Fruit fly (Drosophila melanogaster): Measurements from ENCODE around the gene CG34456.
A peak's percentile ranks its signal among the peaks of the same experiment; 100 is the strongest.

CG34456 gene

DNA sequence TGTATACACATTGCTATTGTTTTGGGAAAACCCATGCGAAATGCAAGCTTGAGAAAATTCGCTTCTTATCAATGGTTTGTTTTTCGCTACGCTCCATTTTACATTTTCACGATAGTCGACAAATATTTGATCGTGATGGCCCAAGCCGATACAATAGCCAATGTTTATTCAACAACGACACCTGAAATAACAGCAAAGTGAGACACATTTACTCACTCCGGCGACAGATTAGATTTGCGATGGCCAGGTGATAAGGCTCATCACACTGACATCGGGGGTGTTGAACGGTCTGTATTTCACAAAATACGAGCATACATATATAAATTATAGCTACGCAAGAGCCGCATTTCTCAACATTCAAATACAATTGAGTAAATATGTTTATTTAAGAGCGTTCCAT, 35.2 kb downstream of the CG34456 start (continued):
- TF ChIP-seq cwo (GFP tag; optimal IDR thresholded peaks at IDR 0.05) (peak; percentile 84), CG3838 (GFP tag; optimal IDR thresholded peaks at IDR 0.05) (no peak), CG11560 (tag; IDR thresholded peaks at IDR 0.05) (no peak), run (tag; optimal IDR thresholded peaks at IDR 0.05) (no peak), CG17568 (GFP tag; optimal IDR thresholded peaks at IDR 0.05) (peak; percentile 67), grau (tag; optimal IDR thresholded peaks at IDR 0.05) (peak; percentile 21), CG9215 (GFP tag; IDR thresholded peaks at IDR 0.05) (no peak), br (optimal IDR thresholded peaks at IDR 0.05) (no peak), h (optimal IDR thresholded peaks at IDR 0.05) (no peak), Nf-YC (tag; optimal IDR thresholded peaks at IDR 0.05) (peak; percentile 22), Ets65A (GFP tag) (no peak), CG9727 (GFP tag; optimal IDR thresholded peaks at IDR 0.05) (peak; percentile 69), gem (tag; optimal IDR thresholded peaks at IDR 0.05) (peak; percentile 47), CG11695 (GFP tag; IDR thresholded peaks at IDR 0.05) (peak; percentile 59; the same call in 2 of the 3 replicates), pros (GFP tag; optimal IDR thresholded peaks at IDR 0.05) (no peak), Awh (GFP tag; IDR thresholded peaks at IDR 0.05) (peak; percentile 81), fd64A (GFP tag; optimal IDR thresholded peaks at IDR 0.05) (peak; percentile 82), CG14441 (GFP tag; IDR thresholded peaks at IDR 0.05) (peak; percentile 33; the same call in 1 of the 2 replicates), CG4854 (GFP tag; optimal IDR thresholded peaks at IDR 0.05) (peak; percentile 66), D (optimal IDR thresholded peaks at IDR 0.05) (no peak), D (GFP tag; optimal IDR thresholded peaks at IDR 0.05) (peak; percentile 48), nerfin-1 (tag; optimal IDR thresholded peaks at IDR 0.05) (peak; percentile 56), ara (GFP tag; IDR thresholded peaks at IDR 0.05) (peak; percentile 67), CG18619 (GFP tag; optimal IDR thresholded peaks at IDR 0.05) (peak; percentile 52), wdn (GFP tag; IDR thresholded peaks at IDR 0.05) (0 out of 2 replicates have a peak, but pooled peaks have one; percentile 28), al (GFP tag; IDR thresholded peaks at IDR 0.05) (0 out of 2 replicates have a peak, but pooled peaks have one; percentile 18), Ravus (GFP tag; IDR thresholded peaks at IDR 0.05) (no peak), pnt (GFP tag; optimal IDR thresholded peaks at IDR 0.05) (peak; percentile 25), CG2129 (GFP tag; IDR thresholded peaks at IDR 0.05; ENCODE audit: partially characterized antibody) (no peak), BtbVII (GFP tag; optimal IDR thresholded peaks at IDR 0.05) (peak; percentile 91), tup (GFP tag; optimal IDR thresholded peaks at IDR 0.05) (peak; percentile 36), CG12299 (tag; optimal IDR thresholded peaks at IDR 0.05) (peak; percentile 80), CG1233 (GFP tag; optimal IDR thresholded peaks at IDR 0.05) (peak; percentile 75), caup (GFP tag; optimal IDR thresholded peaks at IDR 0.05; ENCODE audit: severe bottlenecking) (peak; percentile 82), CG6254 (GFP tag; optimal IDR thresholded peaks at IDR 0.05) (peak; percentile 34), psq (GFP tag; optimal IDR thresholded peaks at IDR 0.05) (no peak), CG12071 (GFP tag; optimal IDR thresholded peaks at IDR 0.05) (peak; percentile 94), Hand (GFP tag; optimal IDR thresholded peaks at IDR 0.05) (peak; percentile 3), CG7556 (GFP tag; optimal IDR thresholded peaks at IDR 0.05) (peak; percentile 67), Sox102F (GFP tag; optimal IDR thresholded peaks at IDR 0.05) (peak; percentile 1), CG7786 (GFP tag; optimal IDR thresholded peaks at IDR 0.05) (peak; percentile 31), lab (GFP tag; optimal IDR thresholded peaks at IDR 0.05) (peak; percentile 97), maf-S (GFP tag; optimal IDR thresholded peaks at IDR 0.05) (peak; percentile 24), ATbp (GFP tag; optimal IDR thresholded peaks at IDR 0.05) (peak; percentile 72), CG7987 (GFP tag; optimal IDR thresholded peaks at IDR 0.05) (peak; percentile 94), CG16779 (GFP tag; IDR thresholded peaks at IDR 0.05) (0 out of 2 replicates have a peak, but pooled peaks have one; percentile 48), ro (GFP tag; IDR thresholded peaks at IDR 0.05) (no peak), pum (GFP tag; optimal IDR thresholded peaks at IDR 0.05) (no peak), CG4360 (GFP tag; IDR thresholded peaks at IDR 0.05) (no peak), PHDP (tag; optimal IDR thresholded peaks at IDR 0.05) (peak; percentile 51), CG14667 (GFP tag; IDR thresholded peaks at IDR 0.05) (no peak), pho (GFP tag; optimal IDR thresholded peaks at IDR 0.05) (peak; percentile 43)

Data from whole organism, embryonic.